Fruit fly (Drosophila melanogaster): ENCODE measurements around the gene CG45122.

The CG45122 gene

DNA sequence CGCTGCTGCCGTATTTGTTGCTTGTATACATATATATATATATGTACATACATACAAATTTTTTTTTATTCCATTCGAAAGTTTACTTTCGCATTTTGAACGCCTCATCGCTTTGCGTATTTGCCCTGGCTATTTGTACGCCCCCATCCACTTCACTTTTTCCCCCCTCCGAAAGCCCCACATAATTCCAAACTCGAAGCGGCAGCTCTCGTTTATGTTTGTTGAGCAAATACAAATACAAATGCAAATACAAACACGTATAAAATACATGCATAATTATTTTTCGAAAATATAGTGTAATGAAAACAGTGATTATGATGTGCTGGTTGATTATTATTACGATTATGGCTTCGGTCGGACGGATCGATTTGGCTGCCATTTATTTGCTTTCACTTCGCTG is 24.1 kb downstream of the CG45122 start:
- TF ChIP-seq Myc (optimal IDR thresholded peaks at IDR 0.05) = no peak
- TF ChIP-seq psq (optimal IDR thresholded peaks at IDR 0.05) = no peak
- TF ChIP-seq insv (optimal IDR thresholded peaks at IDR 0.05) = no peak
- no peak for TF ChIP-seq Sin3A (optimal IDR thresholded peaks at IDR 0.05)
- no peak for TF ChIP-seq h (optimal IDR thresholded peaks at IDR 0.05)
- no peak for TF ChIP-seq ttk (optimal IDR thresholded peaks at IDR 0.05)

DNA sequence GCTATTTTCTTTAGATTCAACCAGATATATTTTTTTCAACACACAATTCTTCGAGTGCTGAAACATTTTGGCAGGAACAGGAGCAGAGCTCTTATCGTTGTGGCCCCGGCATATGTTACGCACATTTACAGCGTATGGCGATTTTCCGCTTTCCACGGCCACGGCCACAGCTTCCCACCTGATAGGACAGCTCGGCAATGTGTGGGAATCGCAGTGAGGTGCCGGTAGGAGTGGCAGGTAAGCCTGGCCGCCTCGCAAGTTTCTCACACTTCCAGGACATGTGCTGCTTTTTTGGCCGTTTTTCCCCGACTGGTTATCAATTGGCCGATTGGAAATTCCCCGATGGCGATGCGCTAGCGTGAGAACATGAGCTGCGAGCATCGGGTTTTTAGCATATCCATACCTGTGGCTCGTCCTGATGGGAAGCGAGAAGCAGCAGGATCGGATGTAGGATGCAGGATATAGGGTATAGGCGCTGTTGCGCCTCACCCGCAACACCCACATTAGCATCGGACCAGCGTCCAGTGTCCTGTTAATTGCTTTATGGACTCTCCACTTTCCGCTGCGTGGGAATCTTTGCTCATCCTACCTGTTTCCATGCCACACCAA is 26.2 kb downstream of the CG45122 start:
- TF ChIP-seq insv (optimal IDR thresholded peaks at IDR 0.05) (no peak), ttk (optimal IDR thresholded peaks at IDR 0.05) (no peak), psq (optimal IDR thresholded peaks at IDR 0.05) (no peak), h (optimal IDR thresholded peaks at IDR 0.05) (no peak), Sin3A (optimal IDR thresholded peaks at IDR 0.05) (no peak), Myc (optimal IDR thresholded peaks at IDR 0.05) (no peak)

DNA sequence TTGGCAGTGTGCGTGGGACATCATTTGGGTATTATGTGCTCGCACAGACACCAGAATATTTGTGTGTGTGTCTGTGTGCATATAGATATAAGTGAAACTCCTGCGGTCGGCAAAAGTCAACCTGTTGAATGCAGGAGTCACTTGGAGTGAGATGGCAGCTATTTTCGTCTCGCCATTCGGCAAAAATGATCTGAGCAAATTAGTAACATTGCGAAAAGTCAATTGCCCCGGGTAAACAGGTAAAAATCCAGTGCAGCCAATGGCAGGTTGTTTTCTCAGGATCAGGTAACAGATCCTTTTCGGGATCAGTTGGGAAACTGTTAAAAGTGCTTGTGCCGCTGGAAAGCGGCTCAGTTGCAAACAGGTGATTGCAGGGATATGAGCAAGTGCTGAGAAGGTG is 28.1 kb downstream of the CG45122 start:
- TF ChIP-seq h (optimal IDR thresholded peaks at IDR 0.05) = no peak
- TF ChIP-seq insv (optimal IDR thresholded peaks at IDR 0.05) = no peak
- TF ChIP-seq psq (optimal IDR thresholded peaks at IDR 0.05) = no peak
- no peak for TF ChIP-seq Myc (optimal IDR thresholded peaks at IDR 0.05)
- no peak for TF ChIP-seq ttk (optimal IDR thresholded peaks at IDR 0.05)
- TF ChIP-seq Sin3A (optimal IDR thresholded peaks at IDR 0.05) = no peak

DNA sequence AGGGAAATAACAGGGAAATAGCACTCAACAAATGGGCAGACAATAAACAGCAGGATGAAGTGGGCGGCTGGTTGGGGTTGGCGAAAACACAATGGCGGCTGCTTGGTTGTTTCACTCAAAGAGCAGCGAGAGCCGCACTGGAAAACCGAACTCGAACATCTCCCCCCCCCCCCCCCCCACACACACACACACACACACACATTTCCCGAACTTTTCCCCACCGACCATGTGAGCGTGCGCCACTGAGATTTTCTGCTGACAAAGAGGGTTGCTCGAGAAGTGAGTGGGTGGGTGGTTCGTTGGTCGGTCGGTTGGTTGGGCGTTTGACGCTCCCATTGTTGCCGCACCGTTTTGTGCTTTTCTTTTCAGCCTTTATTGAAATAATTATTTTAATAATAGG is 29.2 kb downstream of the CG45122 start:
- TF ChIP-seq psq (optimal IDR thresholded peaks at IDR 0.05) = no peak
- TF ChIP-seq Sin3A (optimal IDR thresholded peaks at IDR 0.05) = no peak
- TF ChIP-seq Myc (optimal IDR thresholded peaks at IDR 0.05) = no peak
- TF ChIP-seq insv (optimal IDR thresholded peaks at IDR 0.05) = no peak
- no peak for TF ChIP-seq h (optimal IDR thresholded peaks at IDR 0.05)
- no peak for TF ChIP-seq ttk (optimal IDR thresholded peaks at IDR 0.05)

DNA sequence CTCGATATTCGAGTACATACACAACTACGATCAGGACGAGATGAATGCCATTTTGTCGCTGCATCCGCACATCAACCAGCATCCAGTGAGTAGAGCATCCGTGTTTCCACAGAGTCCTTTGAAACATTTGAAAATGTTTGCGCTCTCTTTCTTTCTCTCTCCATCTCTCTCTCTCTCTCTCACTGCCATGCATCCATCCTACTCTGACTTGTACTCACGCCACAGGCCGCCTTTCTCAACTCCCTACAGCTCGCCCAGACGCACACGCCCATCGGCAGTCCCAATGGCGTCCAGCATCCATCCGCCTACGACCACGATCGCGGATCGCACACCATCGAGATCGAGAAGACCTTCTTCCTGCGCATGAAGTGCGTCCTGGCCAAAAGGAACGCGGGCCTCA is 30.6 kb downstream of the CG45122 start:
- TF ChIP-seq psq (optimal IDR thresholded peaks at IDR 0.05) (no peak), ttk (optimal IDR thresholded peaks at IDR 0.05) (no peak), Sin3A (optimal IDR thresholded peaks at IDR 0.05) (no peak), insv (optimal IDR thresholded peaks at IDR 0.05) (no peak), Myc (optimal IDR thresholded peaks at IDR 0.05) (no peak), h (optimal IDR thresholded peaks at IDR 0.05) (no peak)

DNA sequence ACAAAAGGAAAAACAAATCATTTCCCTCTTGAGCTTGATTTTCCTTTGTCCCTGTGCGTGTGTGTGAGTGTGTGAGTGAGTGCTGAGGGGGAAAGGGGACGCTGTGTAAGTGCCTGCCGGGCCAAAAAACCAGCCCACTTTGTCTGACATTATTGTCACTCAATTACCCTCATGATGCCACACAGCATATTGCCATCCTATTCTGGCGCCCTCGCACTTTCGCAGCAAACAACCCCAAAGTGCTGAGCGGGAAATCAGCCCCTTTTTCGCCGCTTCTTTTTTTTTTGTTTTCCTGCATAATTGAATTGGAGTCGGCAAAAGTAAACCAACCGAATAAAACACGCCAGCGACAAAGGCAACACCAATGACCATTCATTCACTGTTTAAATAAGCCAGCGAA is 31.8 kb downstream of the CG45122 start:
- TF ChIP-seq psq (optimal IDR thresholded peaks at IDR 0.05) (no peak), Sin3A (optimal IDR thresholded peaks at IDR 0.05) (no peak), insv (optimal IDR thresholded peaks at IDR 0.05) (no peak), Myc (optimal IDR thresholded peaks at IDR 0.05) (no peak), ttk (optimal IDR thresholded peaks at IDR 0.05) (no peak), h (optimal IDR thresholded peaks at IDR 0.05) (no peak)

DNA sequence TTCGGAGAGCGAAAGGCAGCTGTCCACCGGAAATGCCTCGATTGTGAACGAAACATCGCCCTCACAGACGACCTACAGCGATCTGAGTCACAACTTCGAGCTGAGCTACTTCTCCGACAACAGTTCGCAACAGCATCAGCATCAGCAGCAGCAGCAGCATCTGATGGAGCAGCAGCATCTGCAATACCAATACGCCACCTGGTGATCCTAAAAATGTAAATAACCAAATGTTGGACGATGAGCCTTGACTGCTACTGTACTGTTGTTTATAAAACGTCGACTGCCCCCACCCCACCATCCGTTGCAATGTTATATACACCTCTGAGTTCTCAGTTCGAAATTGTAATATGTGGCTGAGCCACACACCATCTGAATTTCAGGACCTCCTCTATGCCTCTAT is 33.3 kb downstream of the CG45122 start:
- TF ChIP-seq insv (optimal IDR thresholded peaks at IDR 0.05) = no peak
- no peak for TF ChIP-seq Sin3A (optimal IDR thresholded peaks at IDR 0.05)
- no peak for TF ChIP-seq ttk (optimal IDR thresholded peaks at IDR 0.05)
- TF ChIP-seq psq (optimal IDR thresholded peaks at IDR 0.05) = no peak
- TF ChIP-seq Myc (optimal IDR thresholded peaks at IDR 0.05) = no peak
- no peak for TF ChIP-seq h (optimal IDR thresholded peaks at IDR 0.05)

DNA sequence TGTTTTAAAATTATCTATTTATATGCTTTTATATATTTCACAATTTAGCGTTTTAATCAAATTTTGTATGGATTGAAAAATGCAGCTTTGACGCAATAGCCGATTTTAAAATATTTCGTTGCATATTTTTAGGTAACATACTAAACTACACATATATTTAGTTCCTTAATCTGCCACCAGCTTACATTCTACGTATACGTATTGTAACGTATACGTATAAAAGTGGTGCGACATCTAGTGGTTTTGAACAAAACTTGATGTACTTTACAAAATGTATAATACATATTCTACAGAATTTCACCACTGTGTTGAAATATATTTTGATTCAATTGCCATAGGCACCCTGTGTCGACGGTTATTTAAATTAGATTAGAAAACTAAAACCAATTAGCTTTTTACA is 34.3 kb downstream of the CG45122 start:
- TF ChIP-seq Sin3A (optimal IDR thresholded peaks at IDR 0.05) (no peak), ttk (optimal IDR thresholded peaks at IDR 0.05) (no peak), h (optimal IDR thresholded peaks at IDR 0.05) (no peak), Myc (optimal IDR thresholded peaks at IDR 0.05) (no peak), psq (optimal IDR thresholded peaks at IDR 0.05) (no peak), insv (optimal IDR thresholded peaks at IDR 0.05) (no peak)

DNA sequence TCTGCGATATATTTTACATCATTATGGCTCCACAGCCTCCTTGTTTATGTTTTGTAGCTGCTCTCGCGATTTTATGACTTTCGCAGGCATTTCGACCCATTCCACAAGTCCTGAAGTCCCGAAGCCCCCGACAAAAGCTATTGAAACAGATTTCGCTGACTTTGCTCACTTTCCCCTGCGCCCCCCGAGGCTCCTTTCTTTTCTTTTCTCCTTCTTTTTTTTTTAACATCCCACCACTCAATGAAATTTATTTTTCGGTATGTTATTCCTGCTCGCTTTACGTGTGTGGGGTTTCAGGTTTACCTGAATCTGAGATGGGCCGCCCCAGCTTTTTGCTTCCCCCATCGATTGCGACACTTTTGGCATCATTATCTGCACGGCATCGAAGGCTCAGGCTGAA is 38.4 kb downstream of the CG45122 start:
- TF ChIP-seq Myc (optimal IDR thresholded peaks at IDR 0.05) (no peak), insv (optimal IDR thresholded peaks at IDR 0.05) (no peak), psq (optimal IDR thresholded peaks at IDR 0.05) (no peak)

DNA sequence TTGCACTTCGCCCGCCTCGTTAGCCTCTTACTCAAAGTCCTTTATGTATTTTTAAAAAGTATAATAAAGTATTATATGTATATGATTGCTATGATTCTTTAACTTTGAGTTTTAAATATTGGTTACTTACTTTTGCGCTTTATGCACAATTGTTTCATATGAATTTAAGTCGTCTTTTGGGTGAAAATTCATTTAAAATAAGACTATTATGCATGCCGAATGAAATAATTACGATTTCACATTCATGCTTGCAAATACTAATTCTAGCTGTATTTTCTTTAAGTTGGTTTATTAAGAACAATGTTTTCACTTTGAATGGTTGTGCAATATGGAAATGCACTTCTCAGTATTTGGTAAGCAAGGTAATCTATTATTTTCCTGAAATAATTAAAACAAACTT is 42.0 kb downstream of the CG45122 start, which contains the start of gene CG43063:
TSS of gene CG43063 (plus strand) at position 301 of the 400 bp plus-strand sequence.
- no peak for TF ChIP-seq ttk (optimal IDR thresholded peaks at IDR 0.05)
- TF ChIP-seq Sin3A (optimal IDR thresholded peaks at IDR 0.05) = no peak
- TF ChIP-seq insv (optimal IDR thresholded peaks at IDR 0.05) = no peak
- TF ChIP-seq psq (optimal IDR thresholded peaks at IDR 0.05) = no peak
- no peak for TF ChIP-seq h (optimal IDR thresholded peaks at IDR 0.05)
- TF ChIP-seq Myc (optimal IDR thresholded peaks at IDR 0.05) = no peak

DNA sequence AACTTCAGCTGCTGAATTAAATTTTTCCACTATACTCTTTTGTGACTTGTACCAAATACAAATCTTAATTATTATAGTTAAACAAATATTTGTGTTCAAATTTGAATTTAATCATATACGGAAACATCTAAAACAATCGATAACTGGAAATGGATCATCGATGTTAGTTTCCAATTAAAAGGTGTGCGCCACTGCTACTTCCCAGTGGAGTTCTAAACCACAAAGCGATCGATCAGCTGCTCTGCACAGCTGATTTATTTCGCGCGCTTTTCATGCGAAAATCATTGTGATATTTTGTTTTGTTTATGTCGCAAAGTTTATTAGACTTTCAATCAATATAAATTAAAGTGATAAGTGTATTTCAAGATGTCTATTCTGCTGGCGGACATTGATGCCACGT is 44.4 kb downstream of the CG45122 start, which contains the start of gene timeout:
TSS of gene timeout (plus strand) at position 257 of the 400 bp plus-strand sequence.
- TF ChIP-seq Myc (optimal IDR thresholded peaks at IDR 0.05) = no peak
- no peak for TF ChIP-seq h (optimal IDR thresholded peaks at IDR 0.05)
- TF ChIP-seq Sin3A (optimal IDR thresholded peaks at IDR 0.05) = no peak
- TF ChIP-seq psq (optimal IDR thresholded peaks at IDR 0.05) = no peak
- no peak for TF ChIP-seq ttk (optimal IDR thresholded peaks at IDR 0.05)
- TF ChIP-seq insv (optimal IDR thresholded peaks at IDR 0.05) = no peak

DNA sequence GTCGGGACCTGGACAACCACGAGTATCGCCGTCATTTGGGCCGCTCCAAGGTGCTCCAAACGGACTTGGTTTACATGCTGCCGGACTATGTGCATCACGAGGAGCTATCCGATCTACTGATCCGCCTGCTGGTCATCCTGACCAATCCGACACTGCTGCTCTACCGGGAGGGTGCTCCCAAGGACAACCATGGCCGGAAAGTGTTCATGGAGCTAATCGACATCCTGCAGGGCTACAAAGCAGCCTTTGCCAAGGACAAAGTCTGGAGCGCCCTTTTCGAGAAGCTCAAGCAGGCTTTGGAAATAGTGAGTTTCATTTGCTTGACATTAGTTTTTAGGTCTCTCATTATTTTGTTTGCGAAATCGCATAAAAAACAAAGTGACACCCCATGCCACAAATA is 45.0 kb downstream of the CG45122 start, which contains the start of gene CG34308:
TSS of gene CG34308 (plus strand) at position 301 of the 400 bp plus-strand sequence.
- no peak for TF ChIP-seq ttk (optimal IDR thresholded peaks at IDR 0.05)
- TF ChIP-seq insv (optimal IDR thresholded peaks at IDR 0.05) = no peak
- no peak for TF ChIP-seq Sin3A (optimal IDR thresholded peaks at IDR 0.05)
- no peak for TF ChIP-seq h (optimal IDR thresholded peaks at IDR 0.05)
- TF ChIP-seq Myc (optimal IDR thresholded peaks at IDR 0.05) = no peak
- TF ChIP-seq psq (optimal IDR thresholded peaks at IDR 0.05) = no peak

DNA sequence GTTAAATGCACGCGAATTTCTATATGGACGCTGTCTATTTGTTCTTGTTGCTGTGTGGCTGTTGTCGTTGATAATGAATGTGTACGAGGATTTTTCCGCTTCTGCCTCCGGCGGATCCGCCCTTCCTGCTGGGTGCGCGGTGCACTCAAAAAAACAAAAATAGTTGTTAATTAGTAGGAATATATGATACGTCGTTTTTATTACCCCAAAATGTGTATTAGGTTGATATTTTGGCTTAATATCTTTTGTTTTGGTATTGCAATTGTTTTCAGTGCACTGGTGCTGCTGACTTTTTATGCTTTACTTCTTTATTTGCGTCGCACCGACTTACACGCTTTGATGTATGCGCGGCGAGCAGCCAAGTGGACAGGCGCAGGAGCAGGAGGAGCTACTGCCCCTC is 47.7 kb downstream of the CG45122 start:
- TF ChIP-seq Sin3A (optimal IDR thresholded peaks at IDR 0.05) (no peak), Myc (optimal IDR thresholded peaks at IDR 0.05) (no peak), psq (optimal IDR thresholded peaks at IDR 0.05) (no peak), h (optimal IDR thresholded peaks at IDR 0.05) (no peak), ttk (optimal IDR thresholded peaks at IDR 0.05) (no peak), insv (optimal IDR thresholded peaks at IDR 0.05) (no peak)

Data from Kc167 (cell line).